Fruit fly (Drosophila melanogaster) whole organism, pupa: ENCODE results near the gene mei-41.

Source experiments
- CG10348 ChIP-seq: fragments of 200-800 bp; sonication (Bioruptor generic); IDR thresholded peaks from 2 replicates; pipeline ENCODE4 v1.3.6; 2022; ENCODE audit warnings: missing biosample characterization, missing genetic modification characterization
- CG12605 ChIP-seq: fragments of 200-800 bp; sonication (Bioruptor generic); IDR thresholded peaks from 2 replicates; pipeline ENCODE4 v1.3.6; 2022; ENCODE audit warnings: missing biosample characterization, missing genetic modification characterization
- CG13204 ChIP-seq: fragments of 200-800 bp; sonication (Bioruptor generic); optimal IDR thresholded peaks from 2 replicates; lab custom pipeline; 2018; ENCODE audit warnings: missing biosample characterization, mild to moderate bottlenecking, missing genetic modification characterization, moderate library complexity
- CG14655 ChIP-seq: fragments of 200-800 bp; sonication (Bioruptor generic); optimal IDR thresholded peaks from 3 replicates; lab custom pipeline; 2017; ENCODE audit warnings: mild to moderate bottlenecking, missing biosample characterization, missing genetic modification reagents, missing genetic modification characterization
- CG15710 ChIP-seq: fragments of 200-800 bp; sonication (Bioruptor generic); optimal IDR thresholded peaks from 2 replicates; lab custom pipeline; 2018; ENCODE audit warnings: missing biosample characterization, mild to moderate bottlenecking, missing genetic modification characterization, moderate library complexity
- CG17806 ChIP-seq: fragments of 200-800 bp; sonication (Bioruptor generic); optimal IDR thresholded peaks from 2 replicates; lab custom pipeline; 2018; ENCODE audit warnings: missing biosample characterization, mild to moderate bottlenecking, missing genetic modification characterization, moderate library complexity
- CG32121 ChIP-seq: fragments of 200-800 bp; sonication (Bioruptor generic); IDR thresholded peaks from 2 replicates; pipeline ENCODE4 v1.3.6; 2022; ENCODE audit warnings: missing biosample characterization, missing genetic modification characterization
- CG34367 ChIP-seq: fragments of 200-800 bp; sonication (Bioruptor generic); optimal IDR thresholded peaks from 2 replicates; lab custom pipeline; 2018; ENCODE audit warnings: missing biosample characterization, mild to moderate bottlenecking, missing genetic modification characterization
- CG4496 ChIP-seq: fragments of 200-800 bp; sonication (Bioruptor generic); IDR thresholded peaks from 3 replicates; pipeline ENCODE4 v1.3.6; 2022; ENCODE audit warnings: missing biosample characterization, missing genetic modification characterization
- CG8159 ChIP-seq: fragments of 200-800 bp; sonication (Bioruptor generic); optimal IDR thresholded peaks from 3 replicates; lab custom pipeline; 2018; ENCODE audit warnings: missing biosample characterization, mild to moderate bottlenecking, missing genetic modification characterization, moderate library complexity
- CG8301 ChIP-seq: fragments of 200-800 bp; sonication (Bioruptor generic); optimal IDR thresholded peaks from 2 replicates; lab custom pipeline; 2018; ENCODE audit warnings: missing biosample characterization, mild to moderate bottlenecking, missing genetic modification characterization
- CG9948 ChIP-seq: fragments of 200-800 bp; sonication (Bioruptor generic); optimal IDR thresholded peaks from 2 replicates; lab custom pipeline; 2018; ENCODE audit warnings: missing biosample characterization, mild to moderate bottlenecking, missing genetic modification characterization, moderate library complexity
- D1 ChIP-seq: fragments of 200-800 bp; sonication (Bioruptor generic); optimal IDR thresholded peaks from 2 replicates; lab custom pipeline; 2018; ENCODE audit warnings: missing biosample characterization, mild to moderate bottlenecking, missing genetic modification characterization, moderate library complexity
- EcR ChIP-seq: fragments of 200-800 bp; sonication (Bioruptor generic); optimal IDR thresholded peaks from 3 replicates; lab custom pipeline; 2019; ENCODE audit warnings: missing biosample characterization, missing genetic modification characterization, mild to moderate bottlenecking, moderate library complexity, missing genetic modification reagents
- Ets98B ChIP-seq: fragments of 200-800 bp; sonication (Bioruptor generic); IDR thresholded peaks from 2 replicates; pipeline ENCODE4 v1.3.6; 2022; ENCODE audit warnings: missing biosample characterization, missing genetic modification characterization
- Pif1A ChIP-seq: fragments of 200-800 bp; sonication (Bioruptor generic); optimal IDR thresholded peaks from 3 replicates; lab custom pipeline; 2016; ENCODE audit warnings: missing biosample characterization, missing genetic modification characterization
- Pif1B ChIP-seq: fragments of 200-800 bp; sonication (Bioruptor generic); optimal IDR thresholded peaks from 3 replicates; lab custom pipeline; 2016; ENCODE audit warnings: missing biosample characterization, missing genetic modification characterization
- Snoo ChIP-seq: fragments of 200-800 bp; sonication (Bioruptor generic); optimal IDR thresholded peaks from 3 replicates; lab custom pipeline; 2017; ENCODE audit warnings: missing biosample characterization, mild to moderate bottlenecking, missing genetic modification characterization, inconsistent platforms
- fd96Ca ChIP-seq: fragments of 200-800 bp; sonication (Bioruptor generic); IDR thresholded peaks from 3 replicates; pipeline ENCODE4 v1.3.6; 2022; ENCODE audit warnings: missing biosample characterization, missing genetic modification characterization
- gl ChIP-seq: fragments of 200-800 bp; sonication (Bioruptor generic); optimal IDR thresholded peaks from 2 replicates; lab custom pipeline; 2018; ENCODE audit warnings: missing biosample characterization, mild to moderate bottlenecking, missing genetic modification characterization
- rn ChIP-seq: fragments of 200-800 bp; sonication (Bioruptor generic); IDR thresholded peaks from 2 replicates; pipeline ENCODE4 v1.3.6; 2022; ENCODE audit warnings: missing biosample characterization, missing genetic modification characterization

The mei-41 gene

DNA sequence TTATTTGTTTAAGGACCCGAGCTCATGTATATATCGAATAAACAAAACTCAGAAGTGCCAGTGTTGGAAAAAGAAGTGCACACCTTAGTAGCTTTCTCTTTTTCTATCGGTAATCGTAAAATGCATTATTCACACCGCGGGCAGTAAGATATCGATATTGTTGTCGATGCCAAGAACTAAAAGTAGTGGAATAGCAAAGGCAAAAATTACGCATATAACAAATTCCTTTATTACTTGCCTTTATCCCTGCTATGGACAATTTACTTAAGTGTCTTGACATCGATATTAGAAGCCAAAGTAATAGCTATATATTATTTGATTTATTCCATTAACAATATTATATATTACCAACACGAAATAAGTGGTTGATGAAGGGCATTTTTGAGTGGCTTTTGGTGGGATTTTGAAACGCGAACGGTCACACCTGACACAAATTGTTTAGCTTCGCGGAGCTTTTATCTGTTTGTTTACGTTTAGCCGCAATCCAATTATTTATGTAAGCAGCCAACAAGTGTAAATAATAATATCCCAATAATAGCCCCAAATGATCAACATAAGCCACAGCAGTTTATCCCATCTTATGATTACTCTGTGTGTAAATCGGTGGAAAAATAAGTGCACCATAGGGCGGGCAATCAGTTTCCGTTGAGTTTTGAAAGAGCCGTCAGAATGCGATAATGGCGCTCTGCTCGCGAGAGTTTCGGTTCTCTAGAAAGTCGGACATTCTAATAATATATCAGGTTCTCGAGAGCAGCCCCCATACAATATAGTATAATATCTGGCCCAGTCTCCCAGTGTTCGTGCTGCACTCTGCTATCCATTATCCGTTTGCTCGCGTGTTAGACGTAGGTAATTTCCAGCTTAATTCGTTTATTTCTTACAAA, 6.4 kb upstream of the mei-41 start, which contains the start of the genes CG9992 and CG4239:
Gene CG9992 (minus strand): TSS at position 66 of the 884 bp plus-strand sequence.
Gene CG4239 (plus strand): TSS at position 436 of the 884 bp plus-strand sequence.
- no peak for TF ChIP-seq CG13204
- no peak for TF ChIP-seq CG8159 (tag; lab: Kevin White, UChicago)
- TF ChIP-seq CG32121, result peak; percentile 41; the same call in 1 of the 2 replicates
- TF ChIP-seq Pif1B, result no peak
- TF ChIP-seq CG9948 (tag; lab: Kevin White, UChicago), result peak; percentile 62
- no peak for TF ChIP-seq gl
- TF ChIP-seq D1 (tag; lab: Kevin White, UChicago), result no peak
- TF ChIP-seq CG15710, result peak; percentile 65
- no peak for TF ChIP-seq CG8301
- TF ChIP-seq Ets98B (GFP tag; lab: Robert Waterston, UW), result peak; percentile 36; the same call in 1 of the 2 replicates
- TF ChIP-seq CG10348, result no peak; the same call in 1 of the 2 replicates
- TF ChIP-seq EcR (GFP tag; lab: Kevin White, UChicago), result no peak
- TF ChIP-seq fd96Ca, result peak; percentile 66; the same call in 1 of the 3 replicates
- TF ChIP-seq CG4496 (GFP tag; lab: Robert Waterston, UW), result peak; percentile 73; the same call in 2 of the 3 replicates
- no peak for TF ChIP-seq CG14655 (GFP tag; lab: Kevin White, UChicago)
- TF ChIP-seq CG17806 (tag; lab: Kevin White, UChicago), result peak; percentile 53
- TF ChIP-seq Snoo (tag; lab: Kevin White, UChicago), result peak; percentile 47
- no peak for TF ChIP-seq rn (GFP tag; lab: Robert Waterston, UW)
- no peak for TF ChIP-seq CG12605 (GFP tag; lab: Robert Waterston, UW)
- peak; percentile 10 for TF ChIP-seq CG34367 (tag; lab: Kevin White, UChicago)
- no peak for TF ChIP-seq Pif1A (GFP tag; lab: Kevin White, UChicago)

- TF ChIP-seq fd96Ca (0 out of 3 replicates have a peak, but pooled peaks have one; percentile 16), CG14655 (GFP tag; lab: Kevin White, UChicago) (peak; percentile 66), Ets98B (GFP tag; lab: Robert Waterston, UW) (no peak), Pif1A (GFP tag; lab: Kevin White, UChicago) (no peak), CG8159 (tag; lab: Kevin White, UChicago) (peak; percentile 34), CG8301 (peak; percentile 45), EcR (GFP tag; lab: Kevin White, UChicago) (peak; percentile 25), gl (no peak), CG4496 (GFP tag; lab: Robert Waterston, UW) (peak; percentile 58; the same call in 1 of the 3 replicates), CG32121 (0 out of 2 replicates have a peak, but pooled peaks have one; percentile 25), CG12605 (GFP tag; lab: Robert Waterston, UW) (0 out of 2 replicates have a peak, but pooled peaks have one; percentile 25), CG17806 (tag; lab: Kevin White, UChicago) (peak; percentile 5), CG13204 (no peak), CG15710 (peak; percentile 20), CG34367 (tag; lab: Kevin White, UChicago) (peak; percentile 21), rn (GFP tag; lab: Robert Waterston, UW) (no peak), CG10348 (no peak), Pif1B (peak; percentile 14), D1 (tag; lab: Kevin White, UChicago) (no peak), Snoo (tag; lab: Kevin White, UChicago) (peak; percentile 2), CG9948 (tag; lab: Kevin White, UChicago) (peak; percentile 27)
These were observed 5.5 kb upstream of the mei-41 start for dm6 chrX:16385942-16386392.

- TF ChIP-seq CG15710, result no peak
- TF ChIP-seq Pif1B, result no peak
- peak; percentile 88 for TF ChIP-seq CG4496 (GFP tag; lab: Robert Waterston, UW)
- TF ChIP-seq CG8159 (tag; lab: Kevin White, UChicago), result peak; percentile 65
- TF ChIP-seq CG34367 (tag; lab: Kevin White, UChicago), result peak; percentile 41
- no peak for TF ChIP-seq CG8301
- TF ChIP-seq fd96Ca, result peak; percentile 44; the same call in 1 of the 3 replicates
- TF ChIP-seq CG17806 (tag; lab: Kevin White, UChicago), result peak; percentile 51
- TF ChIP-seq D1 (tag; lab: Kevin White, UChicago), result no peak
- TF ChIP-seq gl, result no peak
- TF ChIP-seq CG13204, result no peak
- TF ChIP-seq CG10348, result peak; percentile 42; the same call in 1 of the 2 replicates
- peak; percentile 85 for TF ChIP-seq CG32121
- TF ChIP-seq Snoo (tag; lab: Kevin White, UChicago), result no peak
- TF ChIP-seq CG14655 (GFP tag; lab: Kevin White, UChicago), result no peak
- peak; percentile 47 for TF ChIP-seq CG9948 (tag; lab: Kevin White, UChicago)
- peak; percentile 88 for TF ChIP-seq Ets98B (GFP tag; lab: Robert Waterston, UW)
- no peak for TF ChIP-seq Pif1A (GFP tag; lab: Kevin White, UChicago)
- TF ChIP-seq CG12605 (GFP tag; lab: Robert Waterston, UW), result peak; percentile 82
- TF ChIP-seq rn (GFP tag; lab: Robert Waterston, UW), result 0 out of 2 replicates have a peak, but pooled peaks have one; percentile 13
- TF ChIP-seq EcR (GFP tag; lab: Kevin White, UChicago), result no peak
These were observed 12.4 kb downstream of the mei-41 start for dm6 chrX:16403811-16404420.

dm6 chrX:16404803-16405202, 13.3 kb downstream of the mei-41 start, which contains the start of gene CG9981:
CG9981 (minus strand) TSS chrX:16405122.
- TF ChIP-seq Ets98B (GFP tag; lab: Robert Waterston, UW) (no peak), CG8159 (tag; lab: Kevin White, UChicago) (no peak)
